Fruit fly (Drosophila melanogaster) Kc167 (cell line): ENCODE results near the gene Toll-6.

ENCODE experiments used
- Sin3A ChIP-seq: fragments of >200 bp; optimal IDR thresholded peaks from 2 replicates; lab custom pipeline; 2018; ENCODE audit warnings: missing external identifiers
- insv ChIP-seq: fragments of >200 bp; optimal IDR thresholded peaks from 3 replicates; lab custom pipeline; 2018; ENCODE audit warnings: missing external identifiers
- psq ChIP-seq: fragments of >200 bp; optimal IDR thresholded peaks from 2 replicates; lab custom pipeline; 2017; ENCODE audit warnings: missing external identifiers

DNA sequence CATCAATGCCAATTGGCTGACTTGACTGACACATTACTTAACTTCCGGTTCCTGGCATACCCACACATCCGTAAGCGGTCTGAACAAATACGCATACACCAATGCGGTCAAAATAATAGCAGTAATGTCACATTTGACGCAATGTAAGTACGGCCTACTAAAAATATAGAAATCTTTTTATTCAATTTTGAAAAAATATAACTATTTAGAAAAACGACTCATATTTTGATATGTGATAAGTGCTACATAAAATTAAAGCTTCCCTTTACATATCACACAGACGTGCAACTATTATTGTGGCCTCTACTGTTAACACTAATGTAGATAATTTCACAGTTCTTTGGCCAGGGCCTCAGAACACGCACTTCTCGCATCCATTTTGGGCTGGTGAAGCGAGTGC, 17.2 kb downstream of the Toll-6 start:
- TF ChIP-seq Sin3A (lab: Kevin White, UChicago) (no peak), insv (lab: Kevin White, UChicago) (no peak), psq (lab: Kevin White, UChicago) (no peak)
